Fruit fly (Drosophila melanogaster): Measurements from ENCODE around the gene Nepl11.
A peak's percentile ranks its signal among the peaks of the same experiment; 100 is the strongest.

Nepl11 gene

DNA sequence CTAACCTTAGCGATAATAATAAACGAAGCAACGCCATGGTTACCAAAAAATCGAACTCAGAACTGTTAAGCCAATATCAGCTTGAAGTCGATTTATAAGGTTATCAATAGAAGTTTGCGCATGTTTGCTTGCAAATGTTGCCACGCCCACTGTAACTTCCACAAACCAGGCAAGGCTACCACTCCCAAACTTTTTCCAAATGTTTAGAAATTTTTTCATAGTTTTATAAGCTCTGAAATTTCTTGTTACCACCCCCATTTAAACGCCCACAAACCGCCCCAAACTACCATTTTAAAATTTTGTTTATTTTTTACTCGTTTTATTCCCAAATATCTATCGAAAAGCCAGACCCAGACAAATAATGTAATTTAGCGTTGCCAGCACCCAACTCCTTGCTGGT, 16.8 kb downstream of the Nepl11 start, which contains the start of gene flip:
Gene flip, minus strand, starts transcription at position 101 of the 400 bp plus-strand sequence.
- no peak for TF ChIP-seq Mnt (GFP tag; optimal IDR thresholded peaks at IDR 0.05)
- no peak for TF ChIP-seq pad (GFP tag; optimal IDR thresholded peaks at IDR 0.05)
- no peak for TF ChIP-seq CG1620 (GFP tag; optimal IDR thresholded peaks at IDR 0.05)
- TF ChIP-seq Hr96 (GFP tag; optimal IDR thresholded peaks at IDR 0.05): no peak
- no peak for TF ChIP-seq CG11617 (GFP tag; optimal IDR thresholded peaks at IDR 0.05)

dm6 chr3R:4268339-4268738, 26.3 kb downstream of the Nepl11 start:
- no peak for TF ChIP-seq Crg-1 (GFP tag; optimal IDR thresholded peaks at IDR 0.05)
- no peak for TF ChIP-seq CG5204 (GFP tag; optimal IDR thresholded peaks at IDR 0.05)

- TF ChIP-seq Clk (GFP tag; optimal IDR thresholded peaks at IDR 0.05) (no peak), kay (GFP tag; ENCODE audit: borderline replicate concordance) (peak; percentile 17), ovo (GFP tag; optimal IDR thresholded peaks at IDR 0.05) (no peak)
These were observed 28.2 kb downstream of the Nepl11 start, which contains the start of gene CG1092 for dm6 chr3R:4266470-4266869. TSS of gene CG1092 (plus strand) at chr3R:4266770.

dm6 chr3R:4256672-4257071, 38.0 kb downstream of the Nepl11 start, which contains the start of gene Or82a:
TSS of gene Or82a (plus strand) at chr3R:4256972.
- TF ChIP-seq CG11617 (GFP tag; optimal IDR thresholded peaks at IDR 0.05) (no peak), cnc (optimal IDR thresholded peaks at IDR 0.05) (no peak), CG12768 (GFP tag; optimal IDR thresholded peaks at IDR 0.05) (no peak), CG1620 (GFP tag; optimal IDR thresholded peaks at IDR 0.05) (no peak), CG7101 (tag; optimal IDR thresholded peaks at IDR 0.05) (no peak), Mnt (GFP tag; optimal IDR thresholded peaks at IDR 0.05) (no peak), kay (GFP tag; ENCODE audit: borderline replicate concordance) (no peak), tj (GFP tag; optimal IDR thresholded peaks at IDR 0.05) (no peak), toe (GFP tag; optimal IDR thresholded peaks at IDR 0.05) (no peak), ovo (GFP tag; optimal IDR thresholded peaks at IDR 0.05) (no peak), bab1 (GFP tag; optimal IDR thresholded peaks at IDR 0.05) (no peak), CG33017 (tag; optimal IDR thresholded peaks at IDR 0.05) (no peak), CG7045 (GFP tag; optimal IDR thresholded peaks at IDR 0.05) (no peak), cic (GFP tag; optimal IDR thresholded peaks at IDR 0.05) (no peak), Crg-1 (GFP tag; optimal IDR thresholded peaks at IDR 0.05) (no peak), pad (GFP tag; optimal IDR thresholded peaks at IDR 0.05) (no peak), CG14711 (tag; optimal IDR thresholded peaks at IDR 0.05) (no peak)

- TF ChIP-seq CG11617 (GFP tag; optimal IDR thresholded peaks at IDR 0.05): no peak
- TF ChIP-seq pad (GFP tag; optimal IDR thresholded peaks at IDR 0.05): no peak
- TF ChIP-seq kay (GFP tag; ENCODE audit: borderline replicate concordance): no peak
- TF ChIP-seq CG1620 (GFP tag; optimal IDR thresholded peaks at IDR 0.05): no peak
- TF ChIP-seq CG33017 (tag; optimal IDR thresholded peaks at IDR 0.05): no peak
- TF ChIP-seq CG7101 (tag; optimal IDR thresholded peaks at IDR 0.05): no peak
- no peak for TF ChIP-seq ovo (GFP tag; optimal IDR thresholded peaks at IDR 0.05)
- TF ChIP-seq tj (GFP tag; optimal IDR thresholded peaks at IDR 0.05): no peak
- no peak for TF ChIP-seq CG5204 (GFP tag; optimal IDR thresholded peaks at IDR 0.05)
- no peak for TF ChIP-seq CG7045 (GFP tag; optimal IDR thresholded peaks at IDR 0.05)
- TF ChIP-seq bab1 (GFP tag; optimal IDR thresholded peaks at IDR 0.05): no peak
- no peak for TF ChIP-seq toe (GFP tag; optimal IDR thresholded peaks at IDR 0.05)
- TF ChIP-seq CG12768 (GFP tag; optimal IDR thresholded peaks at IDR 0.05): no peak
- TF ChIP-seq cnc (optimal IDR thresholded peaks at IDR 0.05): no peak
- TF ChIP-seq cic (GFP tag; optimal IDR thresholded peaks at IDR 0.05): no peak
- TF ChIP-seq CG14711 (tag; optimal IDR thresholded peaks at IDR 0.05): no peak
These were observed 40.2 kb downstream of the Nepl11 start, which contains the start of gene TwdlV for dm6 chr3R:4254408-4254807. TSS of gene TwdlV (plus strand) at chr3R:4254708.

dm6 chr3R:4252943-4253342, 41.7 kb downstream of the Nepl11 start, which contains the start of gene CG14644:
TSS of gene CG14644 (minus strand) at chr3R:4253043.
- no peak for TF ChIP-seq CG1620 (GFP tag; optimal IDR thresholded peaks at IDR 0.05)
- no peak for TF ChIP-seq cic (GFP tag; optimal IDR thresholded peaks at IDR 0.05)
- TF ChIP-seq toe (GFP tag; optimal IDR thresholded peaks at IDR 0.05): no peak
- no peak for TF ChIP-seq CG14711 (tag; optimal IDR thresholded peaks at IDR 0.05)
- no peak for TF ChIP-seq ovo (GFP tag; optimal IDR thresholded peaks at IDR 0.05)
- TF ChIP-seq pad (GFP tag; optimal IDR thresholded peaks at IDR 0.05): no peak
- no peak for TF ChIP-seq CG11617 (GFP tag; optimal IDR thresholded peaks at IDR 0.05)
- TF ChIP-seq Clk (GFP tag; optimal IDR thresholded peaks at IDR 0.05): no peak
- no peak for TF ChIP-seq CG33017 (tag; optimal IDR thresholded peaks at IDR 0.05)
- TF ChIP-seq CG5204 (GFP tag; optimal IDR thresholded peaks at IDR 0.05): no peak

DNA sequence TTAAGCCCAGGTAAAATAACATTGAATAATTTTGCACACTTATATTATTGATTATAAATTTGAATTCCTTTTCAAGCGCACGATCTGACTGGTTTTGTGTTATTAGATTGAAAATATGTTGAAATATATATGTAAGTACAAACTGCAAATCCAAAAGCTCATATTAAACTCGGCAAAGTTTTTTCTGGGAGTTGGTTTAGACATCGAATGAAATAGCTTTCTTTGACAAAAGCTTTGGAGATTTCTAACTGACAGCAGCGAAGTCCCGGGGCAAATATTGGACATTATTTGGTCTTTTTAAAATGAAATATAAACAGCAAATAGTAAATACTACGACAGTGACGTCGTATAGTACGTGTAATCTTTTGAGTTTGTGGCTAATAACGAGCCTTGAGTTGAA, 43.4 kb downstream of the Nepl11 start, which contains the start of gene TwdlG:
Gene TwdlG, minus strand, starts transcription at position 101 of the 400 bp plus-strand sequence.
- TF ChIP-seq cnc (optimal IDR thresholded peaks at IDR 0.05): no peak
- peak; percentile 74 for TF ChIP-seq kay (GFP tag; ENCODE audit: borderline replicate concordance)

DNA sequence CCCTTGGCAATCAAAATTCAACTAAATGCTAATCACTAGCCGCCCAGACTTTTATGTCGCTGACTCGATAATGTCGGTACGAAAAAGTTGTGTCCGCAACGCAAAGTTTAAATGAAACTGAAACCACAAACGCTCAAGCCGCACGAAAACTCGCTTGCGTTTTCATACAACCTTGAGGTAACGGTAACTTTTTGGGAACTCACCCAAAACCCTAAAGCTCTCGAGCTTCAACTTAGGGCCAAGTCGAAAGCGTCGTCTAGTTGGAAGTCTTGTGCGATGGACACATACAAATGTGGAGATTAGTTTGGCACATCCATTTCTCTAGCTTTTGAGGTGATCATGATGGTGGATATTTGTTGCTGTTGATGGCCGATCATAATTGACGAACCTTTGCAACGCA, 44.7 kb downstream of the Nepl11 start:
- TF ChIP-seq CG12768 (GFP tag; optimal IDR thresholded peaks at IDR 0.05) (no peak), tj (GFP tag; optimal IDR thresholded peaks at IDR 0.05) (no peak), cnc (optimal IDR thresholded peaks at IDR 0.05) (no peak), CG5204 (GFP tag; optimal IDR thresholded peaks at IDR 0.05) (no peak), Crg-1 (GFP tag; optimal IDR thresholded peaks at IDR 0.05) (no peak), toe (GFP tag; optimal IDR thresholded peaks at IDR 0.05) (no peak), CG14711 (tag; optimal IDR thresholded peaks at IDR 0.05) (no peak), CG33017 (tag; optimal IDR thresholded peaks at IDR 0.05) (no peak), CG11617 (GFP tag; optimal IDR thresholded peaks at IDR 0.05) (no peak), ovo (GFP tag; optimal IDR thresholded peaks at IDR 0.05) (no peak)
